Fruit fly (Drosophila melanogaster): ENCODE results near the gene csw.

Gene csw

DNA sequence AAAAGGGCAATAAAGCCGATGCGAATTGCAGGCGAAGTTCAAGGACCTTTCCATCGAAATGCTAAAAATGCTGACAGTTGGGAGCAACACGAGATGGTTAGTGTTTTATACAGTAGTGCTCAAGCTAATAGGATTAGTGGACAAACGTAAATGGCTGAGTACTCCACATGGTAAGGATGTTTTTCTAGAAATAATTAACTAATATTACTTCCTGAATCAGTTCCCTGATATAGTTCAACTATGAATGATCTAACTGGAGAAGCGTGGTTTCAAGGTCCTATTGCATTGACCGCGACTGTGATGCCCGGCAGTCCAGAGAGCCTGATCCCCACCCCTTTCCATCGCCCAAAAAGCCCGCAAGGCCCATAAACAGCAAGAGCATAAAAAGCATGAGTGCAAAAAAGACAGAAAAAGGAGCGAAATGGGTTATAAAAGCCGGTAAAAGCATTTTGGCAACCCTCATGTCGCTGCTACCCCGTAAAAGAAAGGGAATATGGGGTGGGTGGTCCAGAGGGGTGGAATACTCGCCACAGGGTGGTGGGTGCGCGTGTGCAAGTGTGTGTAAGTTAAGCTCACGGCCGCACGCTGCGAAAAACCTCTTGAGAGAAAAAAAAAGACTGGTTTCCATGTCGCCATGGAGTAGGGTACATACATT, 40.3 kb downstream of the csw start (continued):
- TF ChIP-seq NFAT (GFP tag; IDR thresholded peaks at IDR 0.05) (no peak), yki (optimal IDR thresholded peaks at IDR 0.05) (no peak), CG6654 (GFP tag; optimal IDR thresholded peaks at IDR 0.05) (peak; percentile 58), D19B (GFP tag; optimal IDR thresholded peaks at IDR 0.05) (peak; percentile 39), CG9932 (GFP tag; IDR thresholded peaks at IDR 0.05) (0 out of 2 replicates have a peak, but pooled peaks have one; percentile 15), CG8388 (GFP tag; optimal IDR thresholded peaks at IDR 0.05) (peak; percentile 66), Usf (GFP tag; optimal IDR thresholded peaks at IDR 0.05) (peak; percentile 25), CG2116 (GFP tag; optimal IDR thresholded peaks at IDR 0.05) (peak; percentile 7), CG3838 (GFP tag; optimal IDR thresholded peaks at IDR 0.05) (no peak), Kr (GFP tag; optimal IDR thresholded peaks at IDR 0.05) (no peak), CG3407 (GFP tag; optimal IDR thresholded peaks at IDR 0.05) (peak; percentile 28), Gug (GFP tag; IDR thresholded peaks at IDR 0.05) (peak; percentile 24; the same call in 1 of the 4 replicates), CG2678 (tag; optimal IDR thresholded peaks at IDR 0.05) (peak; percentile 81), CG10979 (tag; optimal IDR thresholded peaks at IDR 0.05) (peak; percentile 81), CG13287 (GFP tag; IDR thresholded peaks at IDR 0.05; ENCODE audit: partially characterized antibody) (no peak), tup (GFP tag; optimal IDR thresholded peaks at IDR 0.05) (no peak), pum (GFP tag; optimal IDR thresholded peaks at IDR 0.05) (peak; percentile 62), pzg (GFP tag; optimal IDR thresholded peaks at IDR 0.05) (no peak), twi (tag; optimal IDR thresholded peaks at IDR 0.05) (peak; percentile 7), CG7928 (GFP tag; optimal IDR thresholded peaks at IDR 0.05) (no peak), wor (GFP tag; IDR thresholded peaks at IDR 0.05) (no peak), Hmx (GFP tag; optimal IDR thresholded peaks at IDR 0.05) (no peak), CG8765 (GFP tag; IDR thresholded peaks at IDR 0.05) (0 out of 2 replicates have a peak, but pooled peaks have one; percentile 60), ranshi (GFP tag; IDR thresholded peaks at IDR 0.05) (peak; percentile 72), sna (GFP tag; IDR thresholded peaks at IDR 0.05; ENCODE audit: partially characterized antibody) (no peak), Jarid2 (GFP tag; optimal IDR thresholded peaks at IDR 0.05) (no peak), Sry-δ (GFP tag; optimal IDR thresholded peaks at IDR 0.05) (peak; percentile 22), CG12155 (GFP tag; optimal IDR thresholded peaks at IDR 0.05) (peak; percentile 42), ab (GFP tag; optimal IDR thresholded peaks at IDR 0.05) (no peak), crc (GFP tag; optimal IDR thresholded peaks at IDR 0.05) (peak; percentile 54), zfh2 (GFP tag; optimal IDR thresholded peaks at IDR 0.05) (no peak), fd64A (GFP tag; optimal IDR thresholded peaks at IDR 0.05) (peak; percentile 36), CG8281 (tag; optimal IDR thresholded peaks at IDR 0.05) (peak; percentile 6), Mrtf (GFP tag; IDR thresholded peaks at IDR 0.05) (0 out of 3 replicates have a peak, but pooled peaks have one; percentile 48), Optix (GFP tag; IDR thresholded peaks at IDR 0.05) (peak; percentile 62; the same call in 2 of the 3 replicates), Poxn (GFP tag; IDR thresholded peaks at IDR 0.05) (no peak), CG14710 (tag; optimal IDR thresholded peaks at IDR 0.05) (peak; percentile 67), grn (GFP tag; optimal IDR thresholded peaks at IDR 0.05) (no peak), CG13894 (tag; optimal IDR thresholded peaks at IDR 0.05) (no peak), Dp (GFP tag; optimal IDR thresholded peaks at IDR 0.05) (no peak), CG9797 (GFP tag; optimal IDR thresholded peaks at IDR 0.05) (no peak), TFAM (GFP tag; optimal IDR thresholded peaks at IDR 0.05) (no peak), Ets65A (GFP tag) (peak; percentile 95), CG16779 (GFP tag; IDR thresholded peaks at IDR 0.05) (no peak), psq (GFP tag; optimal IDR thresholded peaks at IDR 0.05) (no peak), CG18476 (GFP tag; optimal IDR thresholded peaks at IDR 0.05) (peak; percentile 55), gce (GFP tag; IDR thresholded peaks at IDR 0.05) (0 out of 3 replicates have a peak, but pooled peaks have one; percentile 23), so (GFP tag; IDR thresholded peaks at IDR 0.05) (0 out of 3 replicates have a peak, but pooled peaks have one; percentile 35), dm (GFP tag; optimal IDR thresholded peaks at IDR 0.05) (peak; percentile 9), wdn (GFP tag; IDR thresholded peaks at IDR 0.05) (0 out of 2 replicates have a peak, but pooled peaks have one; percentile 20)

Measured in whole organism, embryonic.